Worm (Caenorhabditis elegans) whole organism, L1 larva: ENCODE results near the gene F38A1.11.

Source experiments
- alr-1 ChIP-seq: fragments of 200-800 bp; sonication (Bioruptor generic); optimal IDR thresholded peaks from 2 replicates; lab custom pipeline; 2018; ENCODE audit warnings: borderline replicate concordance, mild to moderate bottlenecking, missing genetic modification characterization, missing compliant biosample characterization
- dpl-1 ChIP-seq, 3 experiments: fragments of 150-350 bp in 2 of 3; sonication (generic microtip) in 1 of 3; optimal IDR thresholded peaks; 2 replicates each; lab custom pipeline; 2014 to 2017; ENCODE audit warnings: missing biosample characterization in 3 of 3, missing genetic modification characterization in 3 of 3, missing genetic modification reagents in 3 of 3
- efl-1 ChIP-seq, 4 experiments: fragments of 150-350 bp; optimal IDR thresholded peaks in 3 of 4; peaks in 1 of 4; 1 replicate in 1 of 4; 2 replicates in 3 of 4; lab custom pipeline; 2014; ENCODE audit warnings: missing biosample characterization in 2 of 4, missing genetic modification characterization in 2 of 4, missing genetic modification reagents in 2 of 4
- jun-1 ChIP-seq: fragments of 150-350 bp; optimal IDR thresholded peaks from 2 replicates; lab custom pipeline; 2014; ENCODE audit warnings: missing biosample characterization, missing genetic modification reagents, missing genetic modification characterization
- lin-14 ChIP-seq: fragments of 200-800 bp; sonication (Bioruptor generic); optimal IDR thresholded peaks from 2 replicates; lab custom pipeline; 2018; ENCODE audit warnings: mild to moderate bottlenecking, missing genetic modification characterization, moderate library complexity, missing compliant biosample characterization
- lin-15B ChIP-seq: fragments of 150-350 bp; sonication (generic microtip); optimal IDR thresholded peaks from 3 replicates; lab custom pipeline; 2014; ENCODE audit warnings: missing biosample characterization, missing genetic modification characterization
- lir-3 ChIP-seq: sonication (generic microtip); optimal IDR thresholded peaks from 2 replicates; lab custom pipeline; 2016; ENCODE audit warnings: mild to moderate bottlenecking, missing genetic modification characterization, moderate library complexity, missing compliant biosample characterization; ENCODE audit not compliant: poor library complexity
- mef-2 ChIP-seq: fragments of 150-350 bp; optimal IDR thresholded peaks from 2 replicates; lab custom pipeline; 2014; ENCODE audit warnings: missing biosample characterization, missing genetic modification characterization
- mep-1 ChIP-seq: fragments of 150-350 bp; optimal IDR thresholded peaks from 2 replicates; lab custom pipeline; 2014; ENCODE audit warnings: missing biosample characterization, missing genetic modification characterization
- nhr-76 ChIP-seq: sonication (generic microtip); optimal IDR thresholded peaks from 2 replicates; lab custom pipeline; 2017; ENCODE audit warnings: missing biosample characterization, missing genetic modification characterization
- pqm-1 ChIP-seq: sonication (generic microtip); optimal IDR thresholded peaks from 3 replicates; lab custom pipeline; 2017; ENCODE audit warnings: missing biosample characterization, missing genetic modification characterization
- sox-4 ChIP-seq: sonication (generic microtip); optimal IDR thresholded peaks from 2 replicates; lab custom pipeline; 2016; ENCODE audit warnings: missing genetic modification characterization, missing compliant biosample characterization
- vab-15 ChIP-seq: sonication (generic microtip); optimal IDR thresholded peaks from 2 replicates; lab custom pipeline; 2017; ENCODE audit warnings: missing genotype, mild to moderate bottlenecking, missing genetic modification characterization, missing compliant biosample characterization

- TF ChIP-seq pqm-1 (no peak), mep-1 (tag; lab: Kevin White, UChicago) (no peak), alr-1 (tag; lab: Kevin White, UChicago) (no peak), efl-1 (optimal IDR thresholded peaks at IDR 0.05; lab: Kevin White, UChicago) (no peak), efl-1 (GFP tag; optimal IDR thresholded peaks at IDR 0.05 in 1 of 2; lab: Kevin White, UChicago) (peak in 1 of 2 experiments; percentile 3), nhr-76 (tag; lab: Kevin White, UChicago) (no peak), sox-4 (tag; lab: Kevin White, UChicago) (no peak), dpl-1 (GFP tag; optimal IDR thresholded peaks at IDR 0.05; lab: Kevin White, UChicago) (no peak), mef-2 (no peak), lir-3 (tag; lab: Kevin White, UChicago) (no peak), jun-1 (no peak), vab-15 (tag; lab: Kevin White, UChicago) (no peak), lin-14 (GFP tag; lab: Kevin White, UChicago) (no peak), lin-15B (tag; lab: Kevin White, UChicago) (no peak)
Observed at ce11 chrIV:1277067-1277466, 29.9 kb downstream of the F38A1.11 start.
